Worm (Caenorhabditis elegans) whole organism, young adult: ENCODE measurements around the gene ascc-1.

Experiments used
- C17E4.6 ChIP-seq: fragments of 200-800 bp; sonication (Bioruptor generic); IDR thresholded peaks from 2 replicates; pipeline ENCODE4 v1.3.6; 2022; ENCODE audit warnings: missing genetic modification reagents, missing genetic modification characterization, missing compliant biosample characterization
- D2030.7 ChIP-seq: fragments of 200-800 bp; sonication (Bioruptor generic); IDR thresholded peaks from 2 replicates; pipeline ENCODE4 v1.3.6; 2022; ENCODE audit warnings: missing genetic modification reagents, missing genetic modification characterization, missing compliant biosample characterization
- F22D6.2 ChIP-seq: sonication (generic microtip); optimal IDR thresholded peaks from 2 replicates; lab custom pipeline; 2016; ENCODE audit warnings: mild to moderate bottlenecking, missing genetic modification characterization, missing compliant biosample characterization
- F33H1.4 ChIP-seq: fragments of 200-800 bp; sonication (Bioruptor generic); IDR thresholded peaks from 2 replicates; pipeline ENCODE4 v1.3.6; 2022; ENCODE audit warnings: missing genetic modification reagents, missing genetic modification characterization, missing compliant biosample characterization
- F39B2.1 ChIP-seq: fragments of 200-800 bp; sonication (Bioruptor generic); IDR thresholded peaks from 2 replicates; pipeline ENCODE4 v1.3.6; 2022; ENCODE audit warnings: missing genetic modification reagents, missing genetic modification characterization, missing compliant biosample characterization
- F49E8.2 ChIP-seq: sonication (generic microtip); optimal IDR thresholded peaks from 3 replicates; lab custom pipeline; 2017; ENCODE audit warnings: missing genetic modification characterization, mild to moderate bottlenecking, missing compliant biosample characterization, antibody characterized with exemption, moderate library complexity; ENCODE audit not compliant: insufficient read depth
- F57A8.1 ChIP-seq: fragments of 200-800 bp; sonication (Bioruptor generic); optimal IDR thresholded peaks from 2 replicates; lab custom pipeline; 2018; ENCODE audit warnings: mild to moderate bottlenecking, missing genetic modification characterization, moderate library complexity, missing compliant biosample characterization
- T07F8.4 ChIP-seq: sonication (generic microtip); optimal IDR thresholded peaks from 2 replicates; lab custom pipeline; 2016; ENCODE audit warnings: mild to moderate bottlenecking, missing genetic modification characterization, moderate library complexity, missing compliant biosample characterization
- Y53G8AR.9 ChIP-seq: fragments of 200-800 bp; sonication (Bioruptor generic); conservative IDR thresholded peaks from 2 replicates; pipeline ENCODE4 v1.3.6; 2022; ENCODE audit warnings: missing genetic modification reagents, missing genetic modification characterization, missing compliant biosample characterization
- Y56A3A.18 ChIP-seq: fragments of 200-800 bp; sonication (Bioruptor generic); IDR thresholded peaks from 2 replicates; pipeline ENCODE4 v1.3.6; 2022; ENCODE audit warnings: missing genetic modification reagents, missing genetic modification characterization, missing compliant biosample characterization
- ZK185.1 ChIP-seq: sonication (generic microtip); optimal IDR thresholded peaks from 2 replicates; lab custom pipeline; 2016; ENCODE audit warnings: mild to moderate bottlenecking, missing genetic modification characterization, missing compliant biosample characterization; ENCODE audit not compliant: poor library complexity, severe bottlenecking
- aptf-2 ChIP-seq: fragments of 200-800 bp; sonication (Bioruptor generic); conservative IDR thresholded peaks from 2 replicates; pipeline ENCODE4 v1.3.6; 2022; ENCODE audit warnings: missing genetic modification reagents, missing genetic modification characterization, missing compliant biosample characterization
- aptf-3 ChIP-seq: fragments of 200-800 bp; sonication (Bioruptor generic); IDR thresholded peaks from 2 replicates; pipeline ENCODE4 v1.3.6; 2022; ENCODE audit warnings: missing genetic modification characterization, missing compliant biosample characterization
- atf-7 ChIP-seq: sonication (generic microtip); optimal IDR thresholded peaks from 2 replicates; lab custom pipeline; 2017; ENCODE audit warnings: mild to moderate bottlenecking, missing genetic modification characterization, missing compliant biosample characterization
- attf-6 ChIP-seq: fragments of 200-800 bp; sonication (Bioruptor generic); IDR thresholded peaks from 2 replicates; pipeline ENCODE4 v1.3.6; 2022; ENCODE audit warnings: missing genetic modification reagents, missing genetic modification characterization, missing compliant biosample characterization
- bed-1 ChIP-seq: fragments of 200-800 bp; sonication (Bioruptor generic); IDR thresholded peaks from 2 replicates; pipeline ENCODE4 v1.3.6; 2022; ENCODE audit warnings: missing genetic modification reagents, missing genetic modification characterization, missing compliant biosample characterization
- ccch-3 ChIP-seq: fragments of 200-800 bp; sonication (Bioruptor generic); optimal IDR thresholded peaks from 2 replicates; lab custom pipeline; 2018; ENCODE audit warnings: mild to moderate bottlenecking, missing genetic modification characterization, missing compliant biosample characterization
- cebp-2 ChIP-seq: fragments of 200-800 bp; sonication (Bioruptor generic); IDR thresholded peaks from 2 replicates; pipeline ENCODE4 v1.3.6; 2022; ENCODE audit warnings: missing genetic modification characterization, missing compliant biosample characterization
- dox-1 ChIP-seq: fragments of 200-800 bp; sonication (Bioruptor generic); IDR thresholded peaks from 2 replicates; pipeline ENCODE4 v1.3.6; 2022; ENCODE audit warnings: missing genetic modification reagents, missing genetic modification characterization, missing compliant biosample characterization
- dpl-1 ChIP-seq: fragments of 150-350 bp; optimal IDR thresholded peaks from 2 replicates; lab custom pipeline; 2014; ENCODE audit warnings: missing biosample characterization, missing genetic modification reagents, missing genetic modification characterization
- efl-1 ChIP-seq: fragments of 150-350 bp; optimal IDR thresholded peaks from 2 replicates; lab custom pipeline; 2014; ENCODE audit warnings: missing biosample characterization, missing genetic modification reagents, missing genetic modification characterization
- egl-44 ChIP-seq: fragments of 200-800 bp; sonication (Bioruptor generic); IDR thresholded peaks from 2 replicates; pipeline ENCODE4 v1.3.6; 2022; ENCODE audit warnings: missing genetic modification reagents, missing genetic modification characterization, missing compliant biosample characterization
- ekl-4 ChIP-seq: fragments of 200-800 bp; sonication (Bioruptor generic); IDR thresholded peaks from 2 replicates; pipeline ENCODE4 v1.3.6; 2022; ENCODE audit warnings: missing genetic modification reagents, missing genetic modification characterization, missing compliant biosample characterization
- him-1 ChIP-seq: sonication (generic microtip); optimal IDR thresholded peaks from 2 replicates; lab custom pipeline; 2016; ENCODE audit warnings: missing genotype, missing genetic modification reagents, missing genetic modification characterization, missing compliant biosample characterization
- hlh-12 ChIP-seq: sonication (generic microtip); optimal IDR thresholded peaks from 2 replicates; lab custom pipeline; 2016; ENCODE audit warnings: missing genetic modification characterization, missing compliant biosample characterization
- hmg-1.2 ChIP-seq: fragments of 200-800 bp; sonication (Bioruptor generic); IDR thresholded peaks from 2 replicates; pipeline ENCODE4 v1.3.6; 2022; ENCODE audit warnings: missing genetic modification reagents, missing genetic modification characterization, missing compliant biosample characterization
- let-607 ChIP-seq, 2 experiments: fragments of 200-800 bp in 1 of 2; sonication (Bioruptor generic) in 1 of 2; sonication (generic microtip) in 1 of 2; optimal IDR thresholded peaks; 2 replicates each; lab custom pipeline; 2016 to 2018; ENCODE audit warnings: mild to moderate bottlenecking in 2 of 2, missing compliant biosample characterization in 2 of 2, missing genetic modification characterization in 2 of 2, moderate library complexity in 2 of 2, missing genotype in 1 of 2
- lin-26 ChIP-seq: fragments of 200-800 bp; sonication (Bioruptor generic); IDR thresholded peaks from 2 replicates; pipeline ENCODE4 v1.3.6; 2022; ENCODE audit warnings: missing genetic modification reagents, missing genetic modification characterization, missing compliant biosample characterization
- lin-40 ChIP-seq: sonication (generic microtip); optimal IDR thresholded peaks from 2 replicates; lab custom pipeline; 2016; ENCODE audit warnings: missing genetic modification characterization, mild to moderate bottlenecking, missing compliant biosample characterization, missing genotype, missing genetic modification reagents
- lir-1 ChIP-seq: fragments of 200-800 bp; sonication (Bioruptor generic); conservative IDR thresholded peaks from 2 replicates; pipeline ENCODE4 v1.3.6; 2022; ENCODE audit warnings: missing genetic modification reagents, missing genetic modification characterization, missing compliant biosample characterization
- mcd-1 ChIP-seq: fragments of 200-800 bp; sonication (Bioruptor generic); IDR thresholded peaks from 2 replicates; pipeline ENCODE4 v1.3.6; 2022; ENCODE audit warnings: missing genetic modification reagents, missing genetic modification characterization, missing compliant biosample characterization
- mes-4 ChIP-seq: sonication (generic microtip); optimal IDR thresholded peaks from 2 replicates; lab custom pipeline; 2016; ENCODE audit warnings: missing genotype, missing genetic modification characterization, missing compliant biosample characterization
- mxl-1 ChIP-seq: sonication (generic microtip); optimal IDR thresholded peaks from 2 replicates; lab custom pipeline; 2016; ENCODE audit warnings: missing genetic modification characterization, missing compliant biosample characterization
- nhr-80 ChIP-seq: sonication (generic microtip); optimal IDR thresholded peaks from 2 replicates; lab custom pipeline; 2016; ENCODE audit warnings: missing genetic modification characterization, missing compliant biosample characterization
- rpc-1 ChIP-seq, 2 experiments: fragments of 150-350 bp in 1 of 2; sonication (generic microtip) in 1 of 2; optimal IDR thresholded peaks; 2 replicates each; lab custom pipeline; 2014 to 2018; ENCODE audit warnings: missing biosample characterization in 1 of 2, missing genetic modification characterization in 1 of 2, missing genetic modification reagents in 1 of 2, missing genotype in 1 of 2
- sea-2 ChIP-seq: fragments of 200-800 bp; sonication (Bioruptor generic); IDR thresholded peaks from 2 replicates; pipeline ENCODE4 v1.3.6; 2022; ENCODE audit warnings: missing genetic modification characterization, missing compliant biosample characterization
- snpc-1.1 ChIP-seq: sonication (generic microtip); optimal IDR thresholded peaks from 2 replicates; lab custom pipeline; 2017; ENCODE audit warnings: missing genetic modification characterization, mild to moderate bottlenecking, missing compliant biosample characterization, antibody characterized with exemption, moderate library complexity, missing genotype, missing genetic modification reagents; ENCODE audit not compliant: insufficient read depth
- snpc-4 ChIP-seq, 5 experiments: fragments of 150-350 bp in 1 of 5; sonication (generic microtip) in 4 of 5; optimal IDR thresholded peaks; 2 replicates each; lab custom pipeline; 2014 to 2018; ENCODE audit warnings: missing genetic modification characterization in 5 of 5, missing biosample characterization in 3 of 5, antibody characterized with exemption in 2 of 5, mild to moderate bottlenecking in 2 of 5, missing compliant biosample characterization in 2 of 5, missing genotype in 2 of 5, moderate library complexity in 2 of 5, missing genetic modification reagents in 1 of 5
- somi-1 ChIP-seq: fragments of 200-800 bp; sonication (Bioruptor generic); optimal IDR thresholded peaks from 2 replicates; lab custom pipeline; 2018; ENCODE audit warnings: mild to moderate bottlenecking, missing genetic modification characterization, missing compliant biosample characterization
- tbx-9 ChIP-seq: sonication (generic microtip); optimal IDR thresholded peaks from 2 replicates; lab custom pipeline; 2016; ENCODE audit warnings: borderline replicate concordance, missing genetic modification characterization, inconsistent platforms, missing compliant biosample characterization
- tlf-1 ChIP-seq: fragments of 200-800 bp; sonication (Bioruptor generic); optimal IDR thresholded peaks from 2 replicates; lab custom pipeline; 2018; ENCODE audit warnings: mild to moderate bottlenecking, missing genetic modification characterization, missing compliant biosample characterization
- unc-130 ChIP-seq: sonication (generic microtip); optimal IDR thresholded peaks from 2 replicates; lab custom pipeline; 2016; ENCODE audit warnings: missing genetic modification reagents, missing genetic modification characterization, missing compliant biosample characterization
- xnd-1 ChIP-seq: sonication (generic microtip); optimal IDR thresholded peaks from 2 replicates; lab custom pipeline; 2016; ENCODE audit warnings: missing genotype, missing genetic modification reagents, missing genetic modification characterization, missing compliant biosample characterization
- zfh-2 ChIP-seq: fragments of 200-800 bp; sonication (Bioruptor generic); conservative IDR thresholded peaks from 2 replicates; pipeline ENCODE4 v1.3.6; 2022; ENCODE audit warnings: missing genetic modification reagents, missing genetic modification characterization, missing compliant biosample characterization
- ztf-26 ChIP-seq: sonication (generic microtip); optimal IDR thresholded peaks from 2 replicates; lab custom pipeline; 2017; ENCODE audit warnings: missing genetic modification characterization, missing compliant biosample characterization
- ztf-28 ChIP-seq: fragments of 200-800 bp; sonication (Bioruptor generic); IDR thresholded peaks from 2 replicates; pipeline ENCODE4 v1.3.6; 2022; ENCODE audit warnings: missing genetic modification reagents, missing genetic modification characterization, missing compliant biosample characterization

Gene ascc-1

ce11 chrII:24559-24998 lies 32.9 kb upstream of the ascc-1 start, which contains the start of gene enee-1 (continued):
- TF ChIP-seq F33H1.4: no peak
- TF ChIP-seq xnd-1 (tag; lab: Kevin White, UChicago): no peak
- TF ChIP-seq somi-1 (GFP tag; lab: Kevin White, UChicago): no peak
- TF ChIP-seq hlh-12 (tag; lab: Kevin White, UChicago): no peak
- TF ChIP-seq hmg-1.2 (GFP tag; lab: Robert Waterston, UW): no peak; the same call in 1 of the 2 replicates
- peak; percentile 57 for TF ChIP-seq efl-1 (GFP tag; lab: Kevin White, UChicago)
- peak; percentile 2 for TF ChIP-seq ZK185.1 (tag; lab: Kevin White, UChicago)
- no peak for TF ChIP-seq nhr-80
- peak; percentile 36 for TF ChIP-seq tlf-1 (GFP tag; lab: Kevin White, UChicago)
- 0 out of 2 replicates have a peak, but pooled peaks have one; percentile 51 for TF ChIP-seq ekl-4 (GFP tag; lab: Robert Waterston, UW)
- no peak for TF ChIP-seq ztf-28 (GFP tag; lab: Robert Waterston, UW)
- TF ChIP-seq F39B2.1: no peak
- TF ChIP-seq D2030.7 (GFP tag; lab: Robert Waterston, UW): peak; percentile 46
- no peak for TF ChIP-seq bed-1 (GFP tag; lab: Robert Waterston, UW)
- TF ChIP-seq attf-6 (GFP tag; lab: Robert Waterston, UW): no peak
- no peak for TF ChIP-seq rpc-1 (optimal IDR thresholded peaks at IDR 0.05; lab: Kevin White, UChicago)
- no peak for TF ChIP-seq rpc-1 (tag; optimal IDR thresholded peaks at IDR 0.05; lab: Kevin White, UChicago)
- TF ChIP-seq lin-40: peak; percentile 82
- TF ChIP-seq zfh-2 (GFP tag; lab: Robert Waterston, UW): no peak
- TF ChIP-seq mes-4: no peak
- no peak for TF ChIP-seq snpc-4 (GFP tag; optimal IDR thresholded peaks at IDR 0.05; lab: Kevin White, UChicago)
- TF ChIP-seq snpc-4 (tag; optimal IDR thresholded peaks at IDR 0.05; lab: Kevin White, UChicago): peak in 3 of 4 experiments; percentile 17 to 40 (median 24)
- peak; percentile 81 for TF ChIP-seq mcd-1
- TF ChIP-seq tbx-9: no peak
- peak; percentile 17; the same call in 1 of the 2 replicates for TF ChIP-seq lir-1 (GFP tag; lab: Robert Waterston, UW)
- peak; percentile 74 for TF ChIP-seq dpl-1 (GFP tag; lab: Kevin White, UChicago)
- TF ChIP-seq F22D6.2: no peak
- no peak for TF ChIP-seq snpc-1.1 (tag; lab: Kevin White, UChicago)
- TF ChIP-seq him-1 (tag; lab: Kevin White, UChicago): no peak
- TF ChIP-seq let-607 (tag; optimal IDR thresholded peaks at IDR 0.05; lab: Kevin White, UChicago): peak in 1 of 2 experiments; percentile 15

ce11 chrII:28283-28682 lies 29.2 kb upstream of the ascc-1 start, which contains the start of gene F23F1.4:
Gene F23F1.4, minus strand, starts transcription at chrII:28423.
- TF ChIP-seq Y56A3A.18 (GFP tag; lab: Robert Waterston, UW) (no peak), ccch-3 (GFP tag; lab: Kevin White, UChicago) (no peak), dox-1 (GFP tag; lab: Robert Waterston, UW) (no peak), ZK185.1 (tag; lab: Kevin White, UChicago) (no peak), aptf-2 (no peak), F49E8.2 (no peak), T07F8.4 (tag; lab: Kevin White, UChicago) (no peak)

- no peak for TF ChIP-seq aptf-3 (GFP tag; lab: Robert Waterston, UW)
- no peak for TF ChIP-seq sea-2 (GFP tag; lab: Robert Waterston, UW)
- no peak for TF ChIP-seq nhr-80
- TF ChIP-seq egl-44 (GFP tag; lab: Robert Waterston, UW): no peak
- TF ChIP-seq mxl-1 (tag; lab: Kevin White, UChicago): no peak
- TF ChIP-seq cebp-2 (GFP tag; lab: Robert Waterston, UW): no peak
- TF ChIP-seq lin-26 (GFP tag; lab: Robert Waterston, UW): no peak
- TF ChIP-seq ztf-26 (tag; lab: Kevin White, UChicago): no peak
- TF ChIP-seq F57A8.1 (GFP tag; lab: Kevin White, UChicago): no peak
- TF ChIP-seq atf-7 (tag; lab: Kevin White, UChicago): no peak
- TF ChIP-seq F22D6.2: no peak
- no peak for TF ChIP-seq unc-130 (GFP tag; lab: Kevin White, UChicago)
- TF ChIP-seq Y53G8AR.9: no peak
- TF ChIP-seq Y56A3A.18 (GFP tag; lab: Robert Waterston, UW): no peak
- TF ChIP-seq C17E4.6 (GFP tag; lab: Robert Waterston, UW): no peak
These were observed 27.9 kb upstream of the ascc-1 start for ce11 chrII:29578-29977.
